Worm (Caenorhabditis elegans) whole organism, midembryonic: ENCODE measurements around the gene cox-17.

Experiments used
- T22C8.4 ChIP-seq: fragments of 200-800 bp; sonication (Bioruptor generic); IDR thresholded peaks from 2 replicates; pipeline ENCODE4 v1.3.6; 2022; ENCODE audit warnings: missing genetic modification characterization, missing compliant biosample characterization
- cog-1 ChIP-seq: sonication (generic microtip); optimal IDR thresholded peaks from 2 replicates; lab custom pipeline; 2016; ENCODE audit warnings: missing genetic modification characterization, missing compliant biosample characterization
- flt-1 ChIP-seq: fragments of 200-800 bp; sonication (Bioruptor generic); IDR thresholded peaks from 2 replicates; pipeline ENCODE4 v1.3.6; 2022; ENCODE audit warnings: missing genetic modification characterization, missing compliant biosample characterization
- klf-2 ChIP-seq: fragments of 200-800 bp; sonication (Bioruptor generic); conservative IDR thresholded peaks from 2 replicates; pipeline ENCODE4 v1.3.6; 2022; ENCODE audit warnings: missing genetic modification reagents, missing genetic modification characterization, missing compliant biosample characterization
- med-1 ChIP-seq: sonication (generic microtip); optimal IDR thresholded peaks from 2 replicates; lab custom pipeline; 2017; ENCODE audit warnings: missing genetic modification characterization, mild to moderate bottlenecking, missing compliant biosample characterization, antibody characterized with exemption, missing genetic modification reagents; ENCODE audit not compliant: insufficient read depth
- ref-1 ChIP-seq: fragments of 200-800 bp; sonication (Bioruptor generic); conservative IDR thresholded peaks from 2 replicates; pipeline ENCODE4 v1.3.6; 2022; ENCODE audit warnings: missing genetic modification reagents, missing genetic modification characterization, missing compliant biosample characterization
- tab-1 ChIP-seq: fragments of 200-800 bp; sonication (Bioruptor generic); IDR thresholded peaks from 2 replicates; pipeline ENCODE4 v1.3.6; 2022; ENCODE audit warnings: missing genetic modification characterization, missing compliant biosample characterization
- ztf-23 ChIP-seq: fragments of 200-800 bp; sonication (Bioruptor generic); IDR thresholded peaks from 2 replicates; pipeline ENCODE4 v1.3.6; 2022; ENCODE audit warnings: missing genetic modification reagents, missing genetic modification characterization, missing compliant biosample characterization
- ztf-29 ChIP-seq: fragments of 200-800 bp; sonication (Bioruptor generic); IDR thresholded peaks from 2 replicates; pipeline ENCODE4 v1.3.6; 2022; ENCODE audit warnings: missing genetic modification reagents, missing genetic modification characterization, missing compliant biosample characterization

cox-17 gene

DNA sequence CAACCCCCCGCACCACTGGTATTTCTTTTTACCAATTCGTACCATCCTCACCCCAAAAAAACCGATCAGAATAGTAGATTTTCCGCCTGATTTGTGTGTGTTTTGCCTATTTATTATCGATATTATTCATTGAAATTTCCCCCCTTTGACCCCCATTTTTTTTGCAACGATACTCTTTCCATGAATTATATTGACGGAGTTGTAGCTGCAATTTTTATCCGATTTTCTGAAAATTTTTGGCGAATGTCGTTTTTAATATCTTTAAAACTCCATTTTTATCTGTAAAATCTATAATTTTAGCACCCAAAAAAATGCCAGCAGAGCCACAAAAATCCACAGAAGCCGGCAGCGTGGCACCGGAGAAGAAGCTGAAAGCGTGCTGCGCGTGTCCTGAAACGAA lies at the start of gene cox-17:
cox-17 (plus strand) TSS at position 301 of the 400 bp plus-strand sequence.
- TF ChIP-seq T22C8.4 (no peak), flt-1 (GFP tag; lab: Robert Waterston, UW) (no peak), cog-1 (no peak)

DNA sequence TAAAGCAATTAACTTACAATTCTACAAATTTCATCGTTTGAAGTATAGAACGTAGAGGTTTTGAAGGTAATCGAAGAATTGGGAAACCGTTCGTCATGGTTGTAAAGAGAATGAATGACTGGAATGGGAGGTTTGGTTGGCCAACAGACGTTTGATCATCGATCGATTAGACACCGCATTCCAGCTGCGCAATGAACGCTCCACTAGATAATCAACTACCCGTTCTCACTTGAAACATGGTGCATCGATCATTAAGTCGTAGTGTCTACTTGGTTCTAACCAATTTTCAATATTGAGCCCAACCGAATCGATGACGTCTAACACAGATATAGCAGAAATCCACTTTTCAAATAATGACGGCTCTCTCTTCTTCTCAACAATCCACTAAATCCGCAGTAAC lies 47.7 kb upstream of the cox-17 start, which contains the start of gene fbxb-82:
fbxb-82 (minus strand) TSS at position 101 of the 400 bp plus-strand sequence.
- TF ChIP-seq ztf-29 (GFP tag; lab: Robert Waterston, UW) = no peak

DNA sequence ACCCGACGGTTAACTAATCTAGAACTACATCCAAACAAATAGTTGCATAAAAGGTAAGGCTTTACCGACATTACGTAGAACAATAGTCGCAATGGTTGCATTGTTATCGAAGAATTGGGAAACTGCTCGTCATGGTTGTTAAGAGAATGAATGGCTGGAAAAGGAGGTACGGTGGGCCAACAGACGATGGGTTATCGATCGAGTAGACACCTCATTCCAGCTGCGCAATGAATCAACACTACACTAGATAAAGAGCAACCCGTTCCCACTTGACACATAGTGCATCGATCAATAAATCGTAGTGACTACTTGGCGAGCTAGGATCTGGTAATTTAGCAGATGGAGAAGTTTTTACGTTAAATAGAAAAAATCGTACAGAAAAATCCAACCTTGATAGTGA lies 45.7 kb upstream of the cox-17 start, which contains the start of the genes T17A3.12 and fbxb-83:
T17A3.12 (minus strand) TSS at position 101 of the 400 bp plus-strand sequence.
fbxb-83 (minus strand) TSS at position 134 of the 400 bp plus-strand sequence.
- no peak for TF ChIP-seq T22C8.4
- TF ChIP-seq tab-1 (GFP tag; lab: Robert Waterston, UW) = no peak
- TF ChIP-seq ztf-29 (GFP tag; lab: Robert Waterston, UW) = no peak
- TF ChIP-seq med-1 (GFP tag; lab: Kevin White, UChicago) = no peak
- no peak for TF ChIP-seq ref-1 (GFP tag; lab: Robert Waterston, UW)
- TF ChIP-seq klf-2 (GFP tag; lab: Robert Waterston, UW) = no peak
- no peak for TF ChIP-seq cog-1
- TF ChIP-seq flt-1 (GFP tag; lab: Robert Waterston, UW) = no peak
- no peak for TF ChIP-seq ztf-23 (GFP tag; lab: Robert Waterston, UW)

DNA sequence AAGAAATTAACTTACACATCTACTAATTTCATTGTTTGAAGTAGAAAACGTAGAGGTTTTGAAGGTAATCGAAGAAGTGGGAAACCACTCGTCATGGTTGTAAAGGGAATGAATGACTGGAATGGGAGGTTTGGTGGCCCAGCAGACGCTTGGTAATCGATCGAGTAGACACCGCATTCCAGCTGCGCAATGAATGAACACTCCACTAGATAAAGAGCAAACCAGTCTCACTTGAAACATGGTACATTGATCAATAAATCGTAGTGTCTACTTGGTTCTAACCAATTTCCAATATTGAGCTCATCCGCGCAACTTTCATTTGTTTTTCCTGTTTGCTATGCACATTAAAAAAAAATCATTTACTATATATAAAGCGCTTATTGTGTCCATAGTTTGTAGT lies 44.4 kb upstream of the cox-17 start, which contains the start of gene fbxb-84:
fbxb-84 (minus strand) TSS at position 101 of the 400 bp plus-strand sequence.
- no peak for TF ChIP-seq ztf-23 (GFP tag; lab: Robert Waterston, UW)
- TF ChIP-seq ztf-29 (GFP tag; lab: Robert Waterston, UW) = no peak
- no peak for TF ChIP-seq med-1 (GFP tag; lab: Kevin White, UChicago)
- TF ChIP-seq klf-2 (GFP tag; lab: Robert Waterston, UW) = no peak
- no peak for TF ChIP-seq cog-1
- TF ChIP-seq tab-1 (GFP tag; lab: Robert Waterston, UW) = no peak
- TF ChIP-seq T22C8.4 = no peak
- no peak for TF ChIP-seq ref-1 (GFP tag; lab: Robert Waterston, UW)
- TF ChIP-seq flt-1 (GFP tag; lab: Robert Waterston, UW) = no peak

DNA sequence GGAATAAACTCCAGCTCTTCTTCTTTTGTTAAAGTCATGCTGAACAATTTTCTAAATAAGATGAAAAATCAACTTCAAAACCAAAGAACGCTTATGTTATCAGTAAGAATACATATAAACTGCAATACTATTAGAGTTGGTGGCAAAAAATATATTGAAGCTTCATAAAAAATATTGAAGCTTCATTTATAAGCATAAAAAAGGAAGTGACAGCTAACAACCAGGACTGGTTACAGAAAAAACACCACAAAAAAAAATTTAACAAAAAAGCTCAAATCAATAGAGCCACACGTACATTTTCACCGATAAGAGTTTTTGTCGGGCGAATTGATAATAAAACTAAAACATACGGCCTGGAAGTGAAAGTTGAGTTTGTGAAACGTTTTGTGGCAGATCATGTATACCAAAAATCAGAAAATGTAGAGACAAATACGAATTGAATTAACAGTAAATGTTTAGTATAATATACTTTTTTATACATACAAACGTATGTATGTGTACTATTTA lies 43.2 kb upstream of the cox-17 start, which contains the start of gene sqst-5:
sqst-5 (minus strand) TSS at position 51 of the 507 bp plus-strand sequence.
- TF ChIP-seq ztf-29 (GFP tag; lab: Robert Waterston, UW) = no peak
- TF ChIP-seq klf-2 (GFP tag; lab: Robert Waterston, UW) = no peak
- no peak for TF ChIP-seq T22C8.4
- TF ChIP-seq ref-1 (GFP tag; lab: Robert Waterston, UW) = no peak
- no peak for TF ChIP-seq flt-1 (GFP tag; lab: Robert Waterston, UW)
- TF ChIP-seq ztf-23 (GFP tag; lab: Robert Waterston, UW) = no peak
- no peak for TF ChIP-seq med-1 (GFP tag; lab: Kevin White, UChicago)
- no peak for TF ChIP-seq tab-1 (GFP tag; lab: Robert Waterston, UW)
- no peak for TF ChIP-seq cog-1

DNA sequence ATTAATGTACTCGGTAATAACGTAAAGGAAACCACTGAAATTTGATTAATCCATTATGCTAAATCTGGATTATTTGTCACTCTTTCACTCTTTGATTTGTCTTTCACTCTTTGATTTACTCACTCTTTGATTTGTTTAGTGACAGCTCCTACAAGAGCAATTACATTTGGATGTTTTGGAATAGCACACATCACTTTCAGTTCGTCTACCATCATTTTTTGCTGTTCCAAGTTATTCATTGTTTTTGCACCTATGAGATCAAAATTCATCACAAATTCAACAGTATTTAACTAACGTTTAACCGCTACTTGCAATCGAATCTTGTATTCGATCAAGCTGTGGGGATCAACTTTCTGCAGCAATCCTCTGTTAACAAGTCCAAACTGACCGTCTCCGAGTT lies 41.7 kb upstream of the cox-17 start:
- no peak for TF ChIP-seq ztf-29 (GFP tag; lab: Robert Waterston, UW)
- TF ChIP-seq flt-1 (GFP tag; lab: Robert Waterston, UW) = no peak
- TF ChIP-seq klf-2 (GFP tag; lab: Robert Waterston, UW) = no peak
- no peak for TF ChIP-seq cog-1
- TF ChIP-seq ref-1 (GFP tag; lab: Robert Waterston, UW) = no peak
- no peak for TF ChIP-seq ztf-23 (GFP tag; lab: Robert Waterston, UW)
- TF ChIP-seq med-1 (GFP tag; lab: Kevin White, UChicago) = no peak
- TF ChIP-seq tab-1 (GFP tag; lab: Robert Waterston, UW) = no peak
- no peak for TF ChIP-seq T22C8.4

DNA sequence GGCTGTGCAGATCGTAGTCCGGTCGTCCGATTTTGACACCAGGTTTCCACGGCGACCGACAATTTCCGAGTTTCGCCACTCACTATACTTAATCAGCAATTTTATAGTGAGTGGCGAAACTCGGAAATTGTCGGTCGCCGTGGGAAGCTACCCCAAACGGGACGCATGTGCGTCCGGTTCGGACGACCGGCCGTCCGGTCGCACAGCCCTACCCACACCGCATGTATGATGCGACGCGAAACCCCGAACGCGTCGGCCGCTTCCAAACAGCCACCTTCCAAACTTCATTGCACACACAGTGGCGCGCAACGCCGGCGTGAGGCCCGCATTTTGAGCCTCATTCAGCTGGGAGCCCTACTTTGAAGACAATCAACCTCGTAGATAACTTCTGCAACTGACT lies 39.7 kb upstream of the cox-17 start:
- TF ChIP-seq ztf-29 (GFP tag; lab: Robert Waterston, UW) = no peak
- no peak for TF ChIP-seq T22C8.4
- TF ChIP-seq tab-1 (GFP tag; lab: Robert Waterston, UW) = no peak
- no peak for TF ChIP-seq ref-1 (GFP tag; lab: Robert Waterston, UW)
- TF ChIP-seq ztf-23 (GFP tag; lab: Robert Waterston, UW) = no peak
- no peak for TF ChIP-seq cog-1
- TF ChIP-seq med-1 (GFP tag; lab: Kevin White, UChicago) = no peak
- TF ChIP-seq klf-2 (GFP tag; lab: Robert Waterston, UW) = no peak
- no peak for TF ChIP-seq flt-1 (GFP tag; lab: Robert Waterston, UW)

DNA sequence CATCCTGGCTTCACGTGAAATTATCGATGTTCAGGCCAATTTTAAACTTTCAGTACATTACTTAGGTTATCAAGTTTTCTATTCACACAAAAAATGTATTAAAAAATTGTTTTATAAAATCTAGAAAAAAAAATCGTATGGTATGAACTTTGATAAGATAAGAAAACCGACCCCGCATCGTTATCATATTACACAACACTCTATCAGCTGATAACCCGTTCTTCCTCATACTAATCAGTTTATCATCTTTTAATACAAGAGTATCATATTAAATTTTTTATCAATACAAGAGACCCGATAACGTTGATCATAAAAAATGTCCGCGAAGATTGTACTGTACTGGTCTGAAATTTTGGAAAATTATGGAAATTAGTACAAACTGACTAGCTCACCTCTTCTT lies 36.6 kb upstream of the cox-17 start:
- TF ChIP-seq T22C8.4 = no peak
- no peak for TF ChIP-seq tab-1 (GFP tag; lab: Robert Waterston, UW)
- TF ChIP-seq cog-1 = no peak
- no peak for TF ChIP-seq ztf-29 (GFP tag; lab: Robert Waterston, UW)
- no peak for TF ChIP-seq flt-1 (GFP tag; lab: Robert Waterston, UW)
- no peak for TF ChIP-seq med-1 (GFP tag; lab: Kevin White, UChicago)
- no peak for TF ChIP-seq klf-2 (GFP tag; lab: Robert Waterston, UW)
- no peak for TF ChIP-seq ztf-23 (GFP tag; lab: Robert Waterston, UW)
- TF ChIP-seq ref-1 (GFP tag; lab: Robert Waterston, UW) = no peak

DNA sequence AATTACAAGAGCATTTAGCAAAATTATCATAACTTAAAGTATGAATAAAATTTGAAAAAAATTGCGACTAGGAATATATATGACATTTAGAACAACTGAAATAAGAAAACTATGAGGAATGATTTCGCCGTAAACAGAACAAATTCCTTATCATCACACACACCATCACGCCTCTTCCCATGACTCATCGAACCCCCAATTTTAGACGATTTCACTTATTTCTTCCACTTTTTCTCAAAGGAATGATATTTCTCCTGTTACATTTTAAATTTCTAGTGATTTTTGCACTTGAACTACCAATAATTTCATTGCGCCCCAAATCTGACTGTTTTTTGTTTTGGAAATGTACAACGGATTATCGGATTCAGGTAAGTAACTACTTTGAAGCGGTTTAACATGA lies 34.1 kb upstream of the cox-17 start, which contains the start of the genes zig-13 and ver-1:
zig-13 (minus strand) TSS at position 101 of the 400 bp plus-strand sequence.
ver-1 (plus strand) TSS at position 180 of the 400 bp plus-strand sequence.
- no peak for TF ChIP-seq med-1 (GFP tag; lab: Kevin White, UChicago)
- no peak for TF ChIP-seq ref-1 (GFP tag; lab: Robert Waterston, UW)
- no peak for TF ChIP-seq ztf-23 (GFP tag; lab: Robert Waterston, UW)
- TF ChIP-seq klf-2 (GFP tag; lab: Robert Waterston, UW) = no peak
- no peak for TF ChIP-seq T22C8.4
- TF ChIP-seq tab-1 (GFP tag; lab: Robert Waterston, UW) = no peak
- TF ChIP-seq flt-1 (GFP tag; lab: Robert Waterston, UW) = no peak
